Fruit fly (Drosophila melanogaster) whole organism, embryonic: ENCODE data around the gene CG13075.

ENCODE experiments used
- Asciz ChIP-seq: fragments of 200-800 bp; sonication (Bioruptor generic); optimal IDR thresholded peaks from 2 replicates; lab custom pipeline; 2017; ENCODE audit warnings: missing biosample characterization, mild to moderate bottlenecking, missing genetic modification characterization, missing genetic modification reagents
- CG11398 ChIP-seq: fragments of 200-800 bp; sonication (Bioruptor generic); optimal IDR thresholded peaks from 2 replicates; lab custom pipeline; 2016; ENCODE audit warnings: missing biosample characterization, missing genetic modification characterization
- CG11695 ChIP-seq: fragments of 200-800 bp; sonication (Bioruptor generic); IDR thresholded peaks from 3 replicates; pipeline ENCODE4 v1.3.6; 2022; ENCODE audit warnings: missing biosample characterization, missing genetic modification characterization
- CG12219 ChIP-seq: fragments of 200-800 bp; sonication (Bioruptor generic); optimal IDR thresholded peaks from 3 replicates; lab custom pipeline; 2018; ENCODE audit warnings: missing biosample characterization, mild to moderate bottlenecking, missing genetic modification characterization
- CG12391 ChIP-seq: fragments of 200-800 bp; sonication (Bioruptor generic); optimal IDR thresholded peaks from 3 replicates; lab custom pipeline; 2018; ENCODE audit warnings: missing biosample characterization, mild to moderate bottlenecking, missing genetic modification characterization, moderate library complexity
- CG12942 ChIP-seq: fragments of 200-800 bp; sonication (Bioruptor generic); optimal IDR thresholded peaks from 3 replicates; lab custom pipeline; 2016; ENCODE audit warnings: missing biosample characterization, missing genetic modification characterization
- CG14667 ChIP-seq: fragments of 200-800 bp; sonication (Bioruptor generic); IDR thresholded peaks from 2 replicates; pipeline ENCODE4 v1.3.6; 2022; ENCODE audit warnings: missing biosample characterization, missing genetic modification characterization
- CG15479 ChIP-seq: fragments of 200-800 bp; sonication (Bioruptor generic); optimal IDR thresholded peaks from 3 replicates; lab custom pipeline; 2019; ENCODE audit warnings: missing biosample characterization, mild to moderate bottlenecking, missing genetic modification characterization, moderate library complexity
- CG16863 ChIP-seq: fragments of 200-800 bp; sonication (Bioruptor generic); optimal IDR thresholded peaks from 3 replicates; lab custom pipeline; 2016; ENCODE audit warnings: missing biosample characterization, missing genetic modification characterization
- CG17359 ChIP-seq: fragments of 200-800 bp; sonication (Bioruptor generic); optimal IDR thresholded peaks from 3 replicates; lab custom pipeline; 2018; ENCODE audit warnings: missing biosample characterization, mild to moderate bottlenecking, missing genetic modification characterization, moderate library complexity
- CG17829 ChIP-seq: fragments of 200-800 bp; optimal IDR thresholded peaks from 2 replicates; lab custom pipeline; 2019; ENCODE audit warnings: missing biosample characterization, mild to moderate bottlenecking, missing genetic modification characterization, moderate library complexity
- CG18476 ChIP-seq: fragments of 200-800 bp; sonication (Bioruptor generic); optimal IDR thresholded peaks from 2 replicates; lab custom pipeline; 2016; ENCODE audit warnings: missing biosample characterization, mild to moderate bottlenecking, missing genetic modification characterization
- CG2116 ChIP-seq: fragments of 200-800 bp; sonication (Bioruptor generic); optimal IDR thresholded peaks from 3 replicates; lab custom pipeline; 2018; ENCODE audit warnings: missing biosample characterization, mild to moderate bottlenecking, missing genetic modification characterization
- CG34224 ChIP-seq: fragments of 200-800 bp; sonication (Bioruptor generic); IDR thresholded peaks from 3 replicates; pipeline ENCODE4 v1.3.6; 2022; ENCODE audit warnings: missing biosample characterization, missing genetic modification characterization; ENCODE audit not compliant: partially characterized antibody
- CG7556 ChIP-seq: fragments of 200-800 bp; sonication (Bioruptor generic); optimal IDR thresholded peaks from 2 replicates; lab custom pipeline; 2017; ENCODE audit warnings: missing biosample characterization, mild to moderate bottlenecking, missing genetic modification characterization
- CG7963 ChIP-seq: fragments of 200-800 bp; sonication (Bioruptor generic); IDR thresholded peaks from 3 replicates; pipeline ENCODE4 v1.3.6; 2022; ENCODE audit warnings: missing biosample characterization, missing genetic modification characterization; ENCODE audit not compliant: partially characterized antibody
- CG7987 ChIP-seq: fragments of 200-800 bp; sonication (Bioruptor generic); optimal IDR thresholded peaks from 2 replicates; lab custom pipeline; 2018; ENCODE audit warnings: missing biosample characterization, mild to moderate bottlenecking, missing genetic modification characterization, moderate library complexity
- CG8765 ChIP-seq: fragments of 200-800 bp; sonication (Bioruptor generic); IDR thresholded peaks from 2 replicates; pipeline ENCODE4 v1.3.6; 2022; ENCODE audit warnings: missing biosample characterization, missing genetic modification characterization
- CG9215 ChIP-seq: fragments of 200-800 bp; sonication (Bioruptor generic); IDR thresholded peaks from 2 replicates; pipeline ENCODE4 v1.3.6; 2022; ENCODE audit warnings: missing biosample characterization, missing genetic modification characterization
- CG9797 ChIP-seq: fragments of 200-800 bp; sonication (Bioruptor generic); optimal IDR thresholded peaks from 3 replicates; lab custom pipeline; 2018; ENCODE audit warnings: missing biosample characterization, mild to moderate bottlenecking, missing genetic modification characterization
- CG9932 ChIP-seq: fragments of 200-800 bp; sonication (Bioruptor generic); IDR thresholded peaks from 2 replicates; pipeline ENCODE4 v1.3.6; 2022; ENCODE audit warnings: missing biosample characterization, missing genetic modification characterization
- Dip2 ChIP-seq: fragments of 200-800 bp; sonication (Bioruptor generic); IDR thresholded peaks from 2 replicates; pipeline ENCODE4 v1.3.6; 2022; ENCODE audit warnings: missing biosample characterization, missing genetic modification characterization
- Dll ChIP-seq: fragments of 200-800 bp; sonication (Bioruptor generic); IDR thresholded peaks from 4 replicates; pipeline ENCODE4 v1.3.6; 2022; ENCODE audit warnings: missing biosample characterization, missing genetic modification characterization; ENCODE audit not compliant: partially characterized antibody
- Dp ChIP-seq: fragments of 200-800 bp; sonication (Bioruptor generic); optimal IDR thresholded peaks from 2 replicates; lab custom pipeline; 2018; ENCODE audit warnings: missing biosample characterization, mild to moderate bottlenecking, missing genetic modification characterization, moderate library complexity
- Hmr ChIP-seq: fragments of 200-800 bp; sonication (Bioruptor generic); optimal IDR thresholded peaks from 3 replicates; lab custom pipeline; 2017; ENCODE audit warnings: mild to moderate bottlenecking, missing biosample characterization, missing genetic modification reagents, missing genetic modification characterization
- Hr51 ChIP-seq, 2 experiments: fragments of 200-800 bp; sonication (Bioruptor generic); optimal IDR thresholded peaks; 2 replicates in 1 of 2; 3 replicates in 1 of 2; lab custom pipeline; 2016 to 2018; ENCODE audit warnings: missing biosample characterization in 2 of 2, missing genetic modification characterization in 2 of 2, mild to moderate bottlenecking in 1 of 2, moderate library complexity in 1 of 2
- MESR4 ChIP-seq: fragments of 200-800 bp; sonication (Bioruptor generic); optimal IDR thresholded peaks from 2 replicates; lab custom pipeline; 2018; ENCODE audit warnings: missing biosample characterization, mild to moderate bottlenecking, missing genetic modification characterization, moderate library complexity
- Max ChIP-seq: fragments of 200-800 bp; sonication (Bioruptor generic); optimal IDR thresholded peaks from 2 replicates; lab custom pipeline; 2016; ENCODE audit warnings: missing biosample characterization, mild to moderate bottlenecking, missing genetic modification characterization
- Med ChIP-seq: fragments of 200-800 bp; sonication (Bioruptor generic); peaks from one replicate; lab custom pipeline; 2016; ENCODE audit warnings: missing biosample characterization, missing genetic modification characterization, mild to moderate bottlenecking, inconsistent platforms, moderate library complexity
- NFAT ChIP-seq: fragments of 200-800 bp; sonication (Bioruptor generic); IDR thresholded peaks from 2 replicates; pipeline ENCODE4 v1.3.6; 2022; ENCODE audit warnings: missing biosample characterization, missing genetic modification characterization
- Nf-YC ChIP-seq: fragments of 200-800 bp; optimal IDR thresholded peaks from 3 replicates; lab custom pipeline; 2019; ENCODE audit warnings: missing biosample characterization, mild to moderate bottlenecking, missing genetic modification characterization, moderate library complexity
- Scr ChIP-seq: fragments of 200-800 bp; sonication (Bioruptor generic); IDR thresholded peaks from 2 replicates; pipeline ENCODE4 v1.3.6; 2022; ENCODE audit warnings: missing biosample characterization, missing genetic modification characterization; ENCODE audit not compliant: partially characterized antibody
- Taf1 ChIP-seq: fragments of 200-800 bp; sonication (Bioruptor generic); IDR thresholded peaks from 2 replicates; pipeline ENCODE4 v1.3.6; 2022; ENCODE audit warnings: missing biosample characterization, missing genetic modification characterization
- YL-1 ChIP-seq: fragments of 200-800 bp; sonication (Bioruptor generic); optimal IDR thresholded peaks from 3 replicates; lab custom pipeline; 2017; ENCODE audit warnings: missing biosample characterization, mild to moderate bottlenecking, missing genetic modification characterization
- ap ChIP-seq: fragments of 200-800 bp; sonication (Bioruptor generic); IDR thresholded peaks from 2 replicates; pipeline ENCODE4 v1.3.6; 2022; ENCODE audit warnings: missing biosample characterization, missing genetic modification characterization
- chinmo ChIP-seq: fragments of 200-800 bp; sonication (Bioruptor generic); IDR thresholded peaks from 4 replicates; pipeline ENCODE4 v1.3.6; 2022; ENCODE audit warnings: missing biosample characterization, missing genetic modification characterization; ENCODE audit not compliant: partially characterized antibody
- chn ChIP-seq: fragments of 200-800 bp; sonication (Bioruptor generic); optimal IDR thresholded peaks from 2 replicates; lab custom pipeline; 2016; ENCODE audit warnings: missing biosample characterization, missing genetic modification characterization
- cwo ChIP-seq: fragments of 200-800 bp; sonication (Bioruptor generic); optimal IDR thresholded peaks from 3 replicates; lab custom pipeline; 2017; ENCODE audit warnings: missing biosample characterization, missing genetic modification characterization, mild to moderate bottlenecking, moderate library complexity, missing genetic modification reagents
- fru ChIP-seq: fragments of >200 bp; optimal IDR thresholded peaks from 2 replicates; lab custom pipeline; 2017
- ftz-f1 ChIP-seq: fragments of 200-800 bp; sonication (Bioruptor generic); optimal IDR thresholded peaks from 2 replicates; lab custom pipeline; 2016; ENCODE audit warnings: missing biosample characterization, missing genetic modification characterization
- gfzf ChIP-seq: fragments of 200-800 bp; sonication (Bioruptor generic); optimal IDR thresholded peaks from 2 replicates; lab custom pipeline; 2016; ENCODE audit warnings: missing biosample characterization, mild to moderate bottlenecking, missing genetic modification characterization, moderate library complexity
- lbe ChIP-seq: fragments of 200-800 bp; sonication (Bioruptor generic); optimal IDR thresholded peaks from 2 replicates; lab custom pipeline; 2016; ENCODE audit warnings: missing biosample characterization, mild to moderate bottlenecking, missing genetic modification characterization
- mam ChIP-seq: fragments of 200-800 bp; sonication (Bioruptor generic); optimal IDR thresholded peaks from 3 replicates; lab custom pipeline; 2016; ENCODE audit warnings: missing biosample characterization, missing genetic modification characterization
- nerfin-1 ChIP-seq: fragments of 200-800 bp; sonication (Bioruptor generic); optimal IDR thresholded peaks from 3 replicates; lab custom pipeline; 2019; ENCODE audit warnings: missing biosample characterization, mild to moderate bottlenecking, missing genetic modification characterization, moderate library complexity
- nerfin-2 ChIP-seq: fragments of 200-800 bp; sonication (Bioruptor generic); IDR thresholded peaks from 2 replicates; pipeline ENCODE4 v1.3.6; 2022; ENCODE audit warnings: missing biosample characterization, missing genetic modification characterization; ENCODE audit not compliant: partially characterized antibody
- pan ChIP-seq, 4 experiments: fragments of >200 bp in 3 of 4; fragments of 200-800 bp in 1 of 4; sonication (Bioruptor generic) in 1 of 4; optimal IDR thresholded peaks in 3 of 4; IDR thresholded peaks in 1 of 4; 2 replicates each; pipeline versions ENCODE4 v1.3.6 to Lab custom; 2017 to 2022; ENCODE audit warnings: missing biosample characterization in 2 of 4, missing genetic modification characterization in 2 of 4, mixed read lengths in 1 of 4
- shn ChIP-seq: fragments of 200-800 bp; sonication (Bioruptor generic); optimal IDR thresholded peaks from 3 replicates; lab custom pipeline; 2016; ENCODE audit warnings: missing biosample characterization, missing genetic modification characterization
- tgo ChIP-seq: fragments of 200-800 bp; sonication (Bioruptor generic); IDR thresholded peaks from 3 replicates; pipeline ENCODE4 v1.3.6; 2022; ENCODE audit warnings: missing biosample characterization, missing genetic modification characterization
- wdn ChIP-seq: fragments of 200-800 bp; sonication (Bioruptor generic); IDR thresholded peaks from 2 replicates; pipeline ENCODE4 v1.3.6; 2022; ENCODE audit warnings: missing biosample characterization, missing genetic modification characterization

Gene CG13075

DNA sequence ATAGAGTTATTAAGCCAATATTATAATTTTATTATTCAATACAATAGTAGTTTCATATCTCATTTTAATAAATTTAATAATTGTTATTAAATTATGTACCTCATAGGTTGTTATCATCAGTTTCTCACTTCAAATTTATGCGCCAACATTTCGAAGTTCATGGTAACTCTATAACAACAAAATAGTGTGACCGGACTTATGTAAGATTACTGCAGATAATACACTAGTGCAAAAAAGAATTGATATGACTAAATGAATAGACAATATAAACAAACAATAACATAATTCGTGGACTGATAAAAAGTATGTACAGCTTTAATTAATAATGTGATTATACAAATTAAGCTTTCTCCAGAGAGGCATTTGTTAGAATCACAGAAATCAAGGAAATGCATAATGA is 38.0 kb downstream of the CG13075 start, which contains the start of gene Strump (continued):
- peak; percentile 54 for TF ChIP-seq MESR4 (GFP tag; lab: Kevin White, UChicago)
- peak; percentile 25 for TF ChIP-seq CG2116 (GFP tag; lab: Kevin White, UChicago)
- peak; percentile 12 for TF ChIP-seq CG12391
- no peak for TF ChIP-seq chn
- TF ChIP-seq CG8765 (GFP tag; lab: Robert Waterston, UW) = no peak
- no peak for TF ChIP-seq Scr (GFP tag; lab: Robert Waterston, UW)
- TF ChIP-seq Dp (GFP tag; lab: Kevin White, UChicago) = peak; percentile 97
- TF ChIP-seq Asciz (GFP tag; lab: Kevin White, UChicago) = no peak
- no peak for TF ChIP-seq pan (optimal IDR thresholded peaks at IDR 0.05; lab: Kevin White, UChicago)
- no peak for TF ChIP-seq pan (GFP tag; optimal IDR thresholded peaks at IDR 0.05 in 1 of 2, IDR thresholded peaks at IDR 0.05 in 1 of 2)
- no peak for TF ChIP-seq cwo
- peak; percentile 42 for TF ChIP-seq lbe
- no peak for TF ChIP-seq ftz-f1 (GFP tag; lab: Kevin White, UChicago)
- TF ChIP-seq CG34224 = no peak
- TF ChIP-seq gfzf = peak; percentile 81
- TF ChIP-seq Med = peak; percentile 40
- no peak for TF ChIP-seq CG16863
- TF ChIP-seq CG9797 (GFP tag; lab: Kevin White, UChicago) = peak; percentile 70
- peak; percentile 78 for TF ChIP-seq YL-1 (GFP tag; lab: Kevin White, UChicago)
- TF ChIP-seq Dll (GFP tag; lab: Robert Waterston, UW) = no peak
- no peak for TF ChIP-seq NFAT (GFP tag; lab: Robert Waterston, UW)

- no peak for TF ChIP-seq CG7963 (GFP tag; lab: Robert Waterston, UW)
- TF ChIP-seq CG17829 (tag; lab: Kevin White, UChicago) = peak; percentile 80
- TF ChIP-seq CG17359 = peak; percentile 75
- peak; percentile 96 for TF ChIP-seq shn (GFP tag; lab: Kevin White, UChicago)
- peak; percentile 90 for TF ChIP-seq mam (GFP tag; lab: Kevin White, UChicago)
- TF ChIP-seq ap (GFP tag; lab: Robert Waterston, UW) = peak; percentile 81
- 0 out of 4 replicates have a peak, but pooled peaks have one; percentile 24 for TF ChIP-seq chinmo (GFP tag; lab: Robert Waterston, UW)
- peak; percentile 64; the same call in 1 of the 2 replicates for TF ChIP-seq CG9215 (GFP tag; lab: Robert Waterston, UW)
- peak; percentile 63 for TF ChIP-seq wdn (GFP tag; lab: Robert Waterston, UW)
- peak; percentile 84 for TF ChIP-seq CG12219 (GFP tag; lab: Kevin White, UChicago)
- no peak for TF ChIP-seq nerfin-2 (GFP tag; lab: Robert Waterston, UW)
- TF ChIP-seq fru (lab: Kevin White, UChicago) = no peak
- peak; percentile 74 for TF ChIP-seq CG7556 (GFP tag; lab: Kevin White, UChicago)
- TF ChIP-seq CG12942 (GFP tag; lab: Kevin White, UChicago) = peak; percentile 85
- TF ChIP-seq Taf1 = peak; percentile 37; the same call in 1 of the 2 replicates
- peak in 1 of 2 experiments; percentile 84 for TF ChIP-seq Hr51 (GFP tag; optimal IDR thresholded peaks at IDR 0.05; lab: Kevin White, UChicago)
- 0 out of 2 replicates have a peak, but pooled peaks have one; percentile 22 for TF ChIP-seq Dip2
- TF ChIP-seq Hmr = peak; percentile 85
- peak; percentile 69 for TF ChIP-seq Nf-YC (tag; lab: Kevin White, UChicago)
- TF ChIP-seq tgo (GFP tag; lab: Robert Waterston, UW) = peak; percentile 46; the same call in 2 of the 3 replicates
- TF ChIP-seq CG11695 (GFP tag; lab: Robert Waterston, UW) = peak; percentile 68
- peak; percentile 69 for TF ChIP-seq Max (GFP tag; lab: Kevin White, UChicago)
- TF ChIP-seq CG15479 (GFP tag; lab: Kevin White, UChicago) = peak; percentile 75
- TF ChIP-seq CG7987 (GFP tag; lab: Kevin White, UChicago) = peak; percentile 72
- no peak; the same call in 1 of the 2 replicates for TF ChIP-seq CG9932
- peak; percentile 69; the same call in 1 of the 2 replicates for TF ChIP-seq CG14667
- TF ChIP-seq nerfin-1 (tag; lab: Kevin White, UChicago) = peak; percentile 76
- peak; percentile 72 for TF ChIP-seq CG18476 (GFP tag; lab: Kevin White, UChicago)
- TF ChIP-seq CG11398 (GFP tag; lab: Kevin White, UChicago) = peak; percentile 87
Measured at dm6 chr3L:16128481-16128972, 44.7 kb downstream of the CG13075 start, which contains the start of gene Pgm1. Pgm1 (minus strand) TSS chr3L:16128531.
